Worm (Caenorhabditis elegans) whole organism, early embryonic: Measurements from ENCODE around the gene ZK673.6.

ENCODE experiments used
- B0310.2 ChIP-seq: sonication (generic microtip); optimal IDR thresholded peaks from 2 replicates; lab custom pipeline; 2016; ENCODE audit warnings: mild to moderate bottlenecking, missing genetic modification characterization, missing compliant biosample characterization
- F13C5.2 ChIP-seq: sonication (generic microtip); optimal IDR thresholded peaks from 2 replicates; lab custom pipeline; 2017; ENCODE audit warnings: mild to moderate bottlenecking, missing genetic modification characterization, inconsistent platforms, missing compliant biosample characterization
- aly-1 ChIP-seq: sonication (generic microtip); optimal IDR thresholded peaks from 2 replicates; lab custom pipeline; 2016; ENCODE audit warnings: missing genetic modification characterization, missing compliant biosample characterization
- ama-1 ChIP-seq: fragments of 150-350 bp; optimal IDR thresholded peaks from 2 replicates; lab custom pipeline; 2014
- ceh-13 ChIP-seq: fragments of 200-800 bp; sonication (Bioruptor generic); optimal IDR thresholded peaks from 2 replicates; lab custom pipeline; 2018; ENCODE audit warnings: mild to moderate bottlenecking, missing genetic modification characterization, missing compliant biosample characterization
- ceh-36 ChIP-seq: sonication (generic microtip); optimal IDR thresholded peaks from 2 replicates; lab custom pipeline; 2016; ENCODE audit warnings: missing genetic modification characterization, inconsistent platforms, missing compliant biosample characterization
- ets-7 ChIP-seq: sonication (generic microtip); optimal IDR thresholded peaks from 2 replicates; lab custom pipeline; 2016; ENCODE audit warnings: missing genotype, missing genetic modification characterization, missing compliant biosample characterization
- flt-1 ChIP-seq: fragments of 200-800 bp; sonication (Bioruptor generic); IDR thresholded peaks from 2 replicates; pipeline ENCODE4 v1.3.6; 2022; ENCODE audit warnings: missing genetic modification characterization, missing compliant biosample characterization
- hmbx-1 ChIP-seq: sonication (generic microtip); optimal IDR thresholded peaks from 2 replicates; lab custom pipeline; 2016; ENCODE audit warnings: mild to moderate bottlenecking, missing genetic modification characterization, missing compliant biosample characterization
- hmg-4 ChIP-seq: fragments of 200-800 bp; sonication (Bioruptor generic); optimal IDR thresholded peaks from 2 replicates; lab custom pipeline; 2018; ENCODE audit warnings: mild to moderate bottlenecking, missing genetic modification characterization, missing compliant biosample characterization
- hnd-1 ChIP-seq: sonication (generic microtip); optimal IDR thresholded peaks from 2 replicates; lab custom pipeline; 2016; ENCODE audit warnings: missing genetic modification characterization, missing compliant biosample characterization
- pes-1 ChIP-seq: fragments of 200-800 bp; sonication (Bioruptor generic); IDR thresholded peaks from 2 replicates; pipeline ENCODE4 v1.3.6; 2022; ENCODE audit warnings: missing genetic modification reagents, missing genetic modification characterization, missing compliant biosample characterization
- scrt-1 ChIP-seq: fragments of 200-800 bp; sonication (Bioruptor generic); IDR thresholded peaks from 2 replicates; pipeline ENCODE4 v1.3.6; 2022; ENCODE audit warnings: missing genetic modification characterization, missing compliant biosample characterization
- sea-1 ChIP-seq: fragments of 200-800 bp; sonication (Bioruptor generic); conservative IDR thresholded peaks from 2 replicates; pipeline ENCODE4 v1.3.6; 2022; ENCODE audit warnings: missing genetic modification characterization, missing compliant biosample characterization
- tbx-11 ChIP-seq: fragments of 200-800 bp; sonication (Bioruptor generic); IDR thresholded peaks from 2 replicates; pipeline ENCODE4 v1.3.6; 2022; ENCODE audit warnings: missing genetic modification characterization, missing compliant biosample characterization
- tbx-37 ChIP-seq: fragments of 200-800 bp; sonication (Bioruptor generic); conservative IDR thresholded peaks from 2 replicates; pipeline ENCODE4 v1.3.6; 2022; ENCODE audit warnings: missing genetic modification reagents, missing genetic modification characterization, missing compliant biosample characterization
- tra-4 ChIP-seq: sonication (generic microtip); optimal IDR thresholded peaks from 2 replicates; lab custom pipeline; 2017; ENCODE audit warnings: missing genetic modification characterization, missing compliant biosample characterization

Gene ZK673.6

DNA sequence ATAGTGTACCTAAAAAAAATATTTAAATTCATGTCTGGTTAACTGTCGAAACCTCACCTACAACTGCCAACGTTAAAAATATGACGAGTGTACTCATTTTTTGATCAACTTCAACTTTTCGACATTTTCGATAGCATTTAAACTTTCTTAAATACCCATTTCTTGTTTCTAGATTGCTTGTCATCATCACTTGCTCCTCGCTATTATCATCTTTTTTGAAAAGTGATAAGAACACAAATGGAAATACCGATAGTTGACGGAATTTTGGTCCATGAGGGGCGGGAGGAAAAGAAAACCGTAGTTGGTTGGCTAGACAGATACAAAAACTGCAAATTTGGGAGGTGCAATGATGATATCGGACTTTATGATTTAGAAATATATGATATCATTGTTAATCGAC, 6.0 kb upstream of the ZK673.6 start, which contains the start of gene clec-143:
TSS of gene clec-143 (minus strand) at position 139 of the 400 bp plus-strand sequence.
- TF ChIP-seq ama-1 (lab: Kevin White, UChicago) = no peak
- no peak for TF ChIP-seq F13C5.2 (tag; lab: Kevin White, UChicago)
- no peak for TF ChIP-seq pes-1 (GFP tag; lab: Robert Waterston, UW)
- no peak for TF ChIP-seq hmbx-1 (tag; lab: Kevin White, UChicago)
- no peak for TF ChIP-seq ets-7 (tag; lab: Kevin White, UChicago)
- no peak for TF ChIP-seq ceh-13
- TF ChIP-seq scrt-1 (GFP tag; lab: Robert Waterston, UW) = no peak
- no peak for TF ChIP-seq ceh-36 (tag; lab: Kevin White, UChicago)
- no peak for TF ChIP-seq aly-1 (tag; lab: Kevin White, UChicago)
- no peak for TF ChIP-seq B0310.2

- TF ChIP-seq flt-1 (GFP tag; lab: Robert Waterston, UW) (no peak), tbx-11 (GFP tag; lab: Robert Waterston, UW) (no peak), ceh-13 (no peak), ceh-36 (tag; lab: Kevin White, UChicago) (no peak), B0310.2 (no peak), hnd-1 (tag; lab: Kevin White, UChicago) (no peak), pes-1 (GFP tag; lab: Robert Waterston, UW) (no peak), tra-4 (tag; lab: Kevin White, UChicago) (no peak), aly-1 (tag; lab: Kevin White, UChicago) (no peak), hmg-4 (GFP tag; lab: Kevin White, UChicago) (no peak), ama-1 (lab: Kevin White, UChicago) (no peak), ets-7 (tag; lab: Kevin White, UChicago) (no peak), hmbx-1 (tag; lab: Kevin White, UChicago) (no peak)
These were observed 2.4 kb upstream of the ZK673.6 start, which contains the start of gene tnc-2 for ce11 chrII:10466552-10466951. Gene tnc-2 (plus strand): TSS chrII:10466852.

- TF ChIP-seq tra-4 (tag; lab: Kevin White, UChicago) (no peak), hmg-4 (GFP tag; lab: Kevin White, UChicago) (no peak), tbx-11 (GFP tag; lab: Robert Waterston, UW) (no peak), flt-1 (GFP tag; lab: Robert Waterston, UW) (no peak)
These were observed 2.9 kb downstream of the ZK673.6 start, which contains the start of gene ZK673.5 for ce11 chrII:10461207-10461606. Gene ZK673.5 (plus strand): TSS chrII:10461507.

DNA sequence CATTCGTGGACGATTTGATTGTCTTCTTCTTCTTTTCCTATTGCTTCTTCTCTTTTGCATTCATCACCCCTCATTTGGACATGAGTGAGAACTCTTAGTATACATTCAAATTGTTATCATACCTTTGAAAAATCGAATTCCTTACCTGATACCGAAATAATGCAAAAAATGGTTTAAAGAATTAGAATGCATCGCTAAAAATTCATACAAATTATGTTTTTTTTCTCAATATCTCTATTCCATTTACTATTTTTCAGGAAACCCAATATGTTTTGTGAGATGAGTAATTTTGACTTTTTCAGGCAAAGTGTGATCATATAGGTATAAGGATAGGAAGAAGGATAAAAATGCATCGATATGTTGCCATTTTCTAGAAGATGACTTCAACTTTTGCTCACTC, 7.2 kb downstream of the ZK673.6 start, which contains the start of gene ZK673.11:
TSS of gene ZK673.11 (plus strand) at position 301 of the 400 bp plus-strand sequence.
- TF ChIP-seq pes-1 (GFP tag; lab: Robert Waterston, UW) = no peak
- no peak for TF ChIP-seq aly-1 (tag; lab: Kevin White, UChicago)
- no peak for TF ChIP-seq hnd-1 (tag; lab: Kevin White, UChicago)
- no peak for TF ChIP-seq ceh-36 (tag; lab: Kevin White, UChicago)
- no peak for TF ChIP-seq F13C5.2 (tag; lab: Kevin White, UChicago)
- no peak for TF ChIP-seq tra-4 (tag; lab: Kevin White, UChicago)
- TF ChIP-seq sea-1 (GFP tag; lab: Robert Waterston, UW) = no peak
- no peak for TF ChIP-seq scrt-1 (GFP tag; lab: Robert Waterston, UW)
- TF ChIP-seq flt-1 (GFP tag; lab: Robert Waterston, UW) = no peak

- TF ChIP-seq ceh-13 (no peak), hmg-4 (GFP tag; lab: Kevin White, UChicago) (no peak), ets-7 (tag; lab: Kevin White, UChicago) (no peak), tra-4 (tag; lab: Kevin White, UChicago) (no peak), hmbx-1 (tag; lab: Kevin White, UChicago) (no peak), sea-1 (GFP tag; lab: Robert Waterston, UW) (no peak), pes-1 (GFP tag; lab: Robert Waterston, UW) (no peak)
These were observed 11.5 kb downstream of the ZK673.6 start, which contains the start of gene ZK673.4 for ce11 chrII:10452620-10453019. Gene ZK673.4 (plus strand): TSS chrII:10452920.

DNA sequence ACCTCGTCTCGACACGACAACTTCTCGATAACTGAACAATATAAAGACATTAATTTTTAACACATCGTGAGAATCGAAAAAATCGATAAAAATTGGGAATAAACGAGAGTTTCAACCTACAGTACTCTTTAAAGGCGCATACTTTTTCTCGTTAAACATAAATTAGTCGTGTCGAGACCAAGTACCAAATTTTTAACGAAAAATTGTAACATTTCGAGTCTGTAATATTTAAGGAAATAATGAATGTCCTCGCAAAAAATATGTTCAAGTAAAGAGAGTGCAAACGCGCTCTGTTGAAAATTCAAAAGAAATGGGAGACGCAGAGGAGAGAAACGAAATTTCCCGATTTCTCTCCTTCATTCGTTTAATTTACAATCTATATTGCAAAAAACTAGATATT, 13.8 kb downstream of the ZK673.6 start:
- TF ChIP-seq scrt-1 (GFP tag; lab: Robert Waterston, UW) (no peak), flt-1 (GFP tag; lab: Robert Waterston, UW) (no peak), tra-4 (tag; lab: Kevin White, UChicago) (no peak), sea-1 (GFP tag; lab: Robert Waterston, UW) (no peak), hnd-1 (tag; lab: Kevin White, UChicago) (no peak), pes-1 (GFP tag; lab: Robert Waterston, UW) (no peak), ceh-13 (no peak), tbx-37 (GFP tag; lab: Robert Waterston, UW) (no peak), tbx-11 (GFP tag; lab: Robert Waterston, UW) (no peak), B0310.2 (no peak), hmg-4 (GFP tag; lab: Kevin White, UChicago) (no peak), aly-1 (tag; lab: Kevin White, UChicago) (no peak), ets-7 (tag; lab: Kevin White, UChicago) (no peak)

ce11 chrII:10449707-10450106, 14.4 kb downstream of the ZK673.6 start, which contains the start of gene lin-56:
Gene lin-56 (plus strand): TSS chrII:10450007.
- no peak for TF ChIP-seq hmbx-1 (tag; lab: Kevin White, UChicago)
- no peak for TF ChIP-seq ceh-13
- TF ChIP-seq pes-1 (GFP tag; lab: Robert Waterston, UW) = no peak
- TF ChIP-seq F13C5.2 (tag; lab: Kevin White, UChicago) = no peak
- no peak for TF ChIP-seq hnd-1 (tag; lab: Kevin White, UChicago)
- TF ChIP-seq ceh-36 (tag; lab: Kevin White, UChicago) = no peak
- no peak for TF ChIP-seq B0310.2
- TF ChIP-seq ets-7 (tag; lab: Kevin White, UChicago) = no peak
- no peak for TF ChIP-seq aly-1 (tag; lab: Kevin White, UChicago)
- TF ChIP-seq sea-1 (GFP tag; lab: Robert Waterston, UW) = no peak
- TF ChIP-seq hmg-4 (GFP tag; lab: Kevin White, UChicago) = no peak
